Worm (Caenorhabditis elegans) whole organism, dauer: ENCODE results near the gene acs-2.

ENCODE experiments used
- unc-62 ChIP-seq: sonication (generic microtip); optimal IDR thresholded peaks from 2 replicates; lab custom pipeline; 2017; ENCODE audit warnings: missing biosample characterization, missing genetic modification reagents, missing genetic modification characterization

Gene acs-2

ce11 chrV:15602253-15602652 is 35.1 kb downstream of the acs-2 start, which contains the start of gene fbxa-152:
fbxa-152 (minus strand) TSS chrV:15602353.
- TF ChIP-seq unc-62 (GFP tag; lab: Kevin White, UChicago), result no peak

ce11 chrV:15605045-15605444 is 37.9 kb downstream of the acs-2 start, which contains the start of gene fbxa-154:
fbxa-154 (minus strand) TSS chrV:15605145.
- no peak for TF ChIP-seq unc-62 (GFP tag; lab: Kevin White, UChicago)

ce11 chrV:15610350-15610940 is 43.3 kb downstream of the acs-2 start, which contains the start of the genes fbxa-153 and str-12:
fbxa-153 (minus strand) TSS chrV:15610384.
str-12 (plus strand) TSS chrV:15610890.
- TF ChIP-seq unc-62 (GFP tag; lab: Kevin White, UChicago), result no peak

- TF ChIP-seq unc-62 (GFP tag; lab: Kevin White, UChicago), result no peak
Measured at ce11 chrV:15612886-15613285, 45.7 kb downstream of the acs-2 start, which contains the start of gene str-263. str-263 (plus strand) TSS chrV:15613186.

ce11 chrV:15614534-15614933 is 47.3 kb downstream of the acs-2 start:
- no peak for TF ChIP-seq unc-62 (GFP tag; lab: Kevin White, UChicago)
